Worm (Caenorhabditis elegans): Measurements from ENCODE around the gene lbp-7.

- no peak for TF ChIP-seq dmd-4 (tag; optimal IDR thresholded peaks at IDR 0.05; ENCODE audit: borderline replicate concordance)
- no peak for TF ChIP-seq hlh-30 (tag; optimal IDR thresholded peaks at IDR 0.05; ENCODE audit: insufficient read depth)
- no peak for TF ChIP-seq tbx-7 (tag; optimal IDR thresholded peaks at IDR 0.05)
- TF ChIP-seq hlh-13 (GFP tag; optimal IDR thresholded peaks at IDR 0.05), result no peak
These were observed at the start of gene lbp-7 for ce11 chrV:13879241-13879640.
